Worm (Caenorhabditis elegans) whole organism, young adult: ENCODE results near the gene F37B12.1.
A peak's percentile ranks its signal among the peaks of the same experiment; 100 is the strongest.

Experiments
- B0019.2 ChIP-seq: fragments of 200-800 bp; sonication (Bioruptor generic); conservative IDR thresholded peaks from 2 replicates; pipeline ENCODE4 v1.3.6; 2022; ENCODE audit warnings: missing genetic modification reagents, missing genetic modification characterization, missing compliant biosample characterization
- B0336.3 ChIP-seq: fragments of 200-800 bp; sonication (Bioruptor generic); IDR thresholded peaks from 2 replicates; pipeline ENCODE4 v1.3.6; 2022; ENCODE audit warnings: missing genetic modification characterization, missing compliant biosample characterization
- F23B12.7 ChIP-seq: sonication (generic microtip); optimal IDR thresholded peaks from 2 replicates; lab custom pipeline; 2017; ENCODE audit warnings: missing genetic modification characterization, mild to moderate bottlenecking, missing compliant biosample characterization, antibody characterized with exemption, moderate library complexity; ENCODE audit not compliant: insufficient read depth
- F39B2.1 ChIP-seq: fragments of 200-800 bp; sonication (Bioruptor generic); IDR thresholded peaks from 2 replicates; pipeline ENCODE4 v1.3.6; 2022; ENCODE audit warnings: missing genetic modification reagents, missing genetic modification characterization, missing compliant biosample characterization
- F55B11.4 ChIP-seq: sonication (generic microtip); optimal IDR thresholded peaks from 2 replicates; lab custom pipeline; 2016; ENCODE audit warnings: missing compliant biosample characterization, missing genetic modification characterization, borderline replicate concordance; ENCODE audit not compliant: insufficient read depth
- F57A8.1 ChIP-seq: fragments of 200-800 bp; sonication (Bioruptor generic); optimal IDR thresholded peaks from 2 replicates; lab custom pipeline; 2018; ENCODE audit warnings: mild to moderate bottlenecking, missing genetic modification characterization, moderate library complexity, missing compliant biosample characterization
- K11D2.4 ChIP-seq: fragments of 200-800 bp; sonication (Bioruptor generic); IDR thresholded peaks from 2 replicates; pipeline ENCODE4 v1.3.6; 2022; ENCODE audit warnings: missing genetic modification reagents, missing genetic modification characterization, missing compliant biosample characterization
- T07F8.4 ChIP-seq: sonication (generic microtip); optimal IDR thresholded peaks from 2 replicates; lab custom pipeline; 2016; ENCODE audit warnings: mild to moderate bottlenecking, missing genetic modification characterization, moderate library complexity, missing compliant biosample characterization
- Y53G8AR.9 ChIP-seq: fragments of 200-800 bp; sonication (Bioruptor generic); conservative IDR thresholded peaks from 2 replicates; pipeline ENCODE4 v1.3.6; 2022; ENCODE audit warnings: missing genetic modification reagents, missing genetic modification characterization, missing compliant biosample characterization
- aptf-2 ChIP-seq: fragments of 200-800 bp; sonication (Bioruptor generic); conservative IDR thresholded peaks from 2 replicates; pipeline ENCODE4 v1.3.6; 2022; ENCODE audit warnings: missing genetic modification reagents, missing genetic modification characterization, missing compliant biosample characterization
- attf-3 ChIP-seq: fragments of 200-800 bp; sonication (Bioruptor generic); conservative IDR thresholded peaks from 2 replicates; pipeline ENCODE4 v1.3.6; 2022; ENCODE audit warnings: missing genetic modification reagents, missing genetic modification characterization, missing compliant biosample characterization
- bed-2 ChIP-seq: fragments of 200-800 bp; sonication (Bioruptor generic); IDR thresholded peaks from 2 replicates; pipeline ENCODE4 v1.3.6; 2022; ENCODE audit warnings: missing genetic modification reagents, missing genetic modification characterization, missing compliant biosample characterization
- chd-7 ChIP-seq: sonication (generic microtip); optimal IDR thresholded peaks from 2 replicates; lab custom pipeline; 2016; ENCODE audit warnings: mild to moderate bottlenecking, missing genetic modification characterization, moderate library complexity, missing compliant biosample characterization
- egl-44 ChIP-seq: fragments of 200-800 bp; sonication (Bioruptor generic); IDR thresholded peaks from 2 replicates; pipeline ENCODE4 v1.3.6; 2022; ENCODE audit warnings: missing genetic modification reagents, missing genetic modification characterization, missing compliant biosample characterization
- gei-17 ChIP-seq: fragments of 200-800 bp; sonication (Bioruptor generic); optimal IDR thresholded peaks from 2 replicates; lab custom pipeline; 2018; ENCODE audit warnings: mild to moderate bottlenecking, missing genetic modification characterization, missing compliant biosample characterization
- hmg-1.2 ChIP-seq: fragments of 200-800 bp; sonication (Bioruptor generic); IDR thresholded peaks from 2 replicates; pipeline ENCODE4 v1.3.6; 2022; ENCODE audit warnings: missing genetic modification reagents, missing genetic modification characterization, missing compliant biosample characterization
- let-526 ChIP-seq: fragments of 200-800 bp; sonication (Bioruptor generic); IDR thresholded peaks from 2 replicates; pipeline ENCODE4 v1.3.6; 2022; ENCODE audit warnings: missing genetic modification reagents, missing genetic modification characterization, missing compliant biosample characterization
- let-607 ChIP-seq, 2 experiments: fragments of 200-800 bp in 1 of 2; sonication (Bioruptor generic) in 1 of 2; sonication (generic microtip) in 1 of 2; optimal IDR thresholded peaks; 2 replicates each; lab custom pipeline; 2016 to 2018; ENCODE audit warnings: mild to moderate bottlenecking in 2 of 2, missing compliant biosample characterization in 2 of 2, missing genetic modification characterization in 2 of 2, moderate library complexity in 2 of 2, missing genotype in 1 of 2
- lin-26 ChIP-seq: fragments of 200-800 bp; sonication (Bioruptor generic); IDR thresholded peaks from 2 replicates; pipeline ENCODE4 v1.3.6; 2022; ENCODE audit warnings: missing genetic modification reagents, missing genetic modification characterization, missing compliant biosample characterization
- lsl-1 ChIP-seq: fragments of 200-800 bp; sonication (Bioruptor generic); optimal IDR thresholded peaks from 2 replicates; lab custom pipeline; 2018; ENCODE audit warnings: mild to moderate bottlenecking, missing genetic modification characterization, moderate library complexity, missing compliant biosample characterization
- lsy-27 ChIP-seq: sonication (generic microtip); optimal IDR thresholded peaks from 2 replicates; lab custom pipeline; 2017; ENCODE audit warnings: missing genetic modification characterization, mild to moderate bottlenecking, missing compliant biosample characterization, antibody characterized with exemption, missing genotype, borderline replicate concordance; ENCODE audit not compliant: insufficient read depth
- madf-3 ChIP-seq: fragments of 200-800 bp; sonication (Bioruptor generic); IDR thresholded peaks from 2 replicates; pipeline ENCODE4 v1.3.6; 2022; ENCODE audit warnings: missing genetic modification reagents, missing genetic modification characterization, missing compliant biosample characterization
- madf-8 ChIP-seq: fragments of 200-800 bp; sonication (Bioruptor generic); conservative IDR thresholded peaks from 2 replicates; pipeline ENCODE4 v1.3.6; 2022; ENCODE audit warnings: missing genetic modification reagents, missing genetic modification characterization, missing compliant biosample characterization
- mcd-1 ChIP-seq: fragments of 200-800 bp; sonication (Bioruptor generic); IDR thresholded peaks from 2 replicates; pipeline ENCODE4 v1.3.6; 2022; ENCODE audit warnings: missing genetic modification reagents, missing genetic modification characterization, missing compliant biosample characterization
- mes-4 ChIP-seq: sonication (generic microtip); optimal IDR thresholded peaks from 2 replicates; lab custom pipeline; 2016; ENCODE audit warnings: missing genotype, missing genetic modification characterization, missing compliant biosample characterization
- nhr-90 ChIP-seq: sonication (generic microtip); optimal IDR thresholded peaks from 2 replicates; lab custom pipeline; 2016; ENCODE audit warnings: missing genotype, mild to moderate bottlenecking, missing genetic modification characterization, missing compliant biosample characterization
- pbrm-1 ChIP-seq: fragments of 200-800 bp; sonication (Bioruptor generic); IDR thresholded peaks from 2 replicates; pipeline ENCODE4 v1.3.6; 2022; ENCODE audit warnings: missing genetic modification reagents, missing genetic modification characterization, missing compliant biosample characterization
- pha-4 ChIP-seq: fragments of 150-350 bp; sonication (generic microtip); optimal IDR thresholded peaks from 2 replicates; lab custom pipeline; 2014; ENCODE audit warnings: missing biosample characterization, missing genetic modification reagents, missing genetic modification characterization
- sea-2 ChIP-seq: fragments of 200-800 bp; sonication (Bioruptor generic); IDR thresholded peaks from 2 replicates; pipeline ENCODE4 v1.3.6; 2022; ENCODE audit warnings: missing genetic modification characterization, missing compliant biosample characterization
- snpc-1.1 ChIP-seq: sonication (generic microtip); optimal IDR thresholded peaks from 2 replicates; lab custom pipeline; 2017; ENCODE audit warnings: missing genetic modification characterization, mild to moderate bottlenecking, missing compliant biosample characterization, antibody characterized with exemption, moderate library complexity, missing genotype, missing genetic modification reagents; ENCODE audit not compliant: insufficient read depth
- tbp1 ChIP-seq: fragments of 200-800 bp; sonication (Bioruptor generic); optimal IDR thresholded peaks from 2 replicates; lab custom pipeline; 2018; ENCODE audit warnings: mild to moderate bottlenecking, missing genetic modification characterization, missing compliant biosample characterization
- zfh-2 ChIP-seq: fragments of 200-800 bp; sonication (Bioruptor generic); conservative IDR thresholded peaks from 2 replicates; pipeline ENCODE4 v1.3.6; 2022; ENCODE audit warnings: missing genetic modification reagents, missing genetic modification characterization, missing compliant biosample characterization
- ztf-22 ChIP-seq: fragments of 200-800 bp; sonication (Bioruptor generic); optimal IDR thresholded peaks from 2 replicates; lab custom pipeline; 2018; ENCODE audit warnings: mild to moderate bottlenecking, missing genetic modification characterization, moderate library complexity, missing compliant biosample characterization
- ztf-25 ChIP-seq: fragments of 200-800 bp; sonication (Bioruptor generic); IDR thresholded peaks from 2 replicates; pipeline ENCODE4 v1.3.6; 2022; ENCODE audit warnings: missing genetic modification reagents, missing genetic modification characterization, missing compliant biosample characterization

The F37B12.1 gene

ce11 chrII:9072769-9073168 lies 43.7 kb upstream of the F37B12.1 start (continued):
- no peak for TF ChIP-seq madf-8 (GFP tag; lab: Robert Waterston, UW)

- TF ChIP-seq F39B2.1 (GFP tag; lab: Robert Waterston, UW) (no peak), hmg-1.2 (GFP tag; lab: Robert Waterston, UW) (no peak), lsl-1 (GFP tag; lab: Kevin White, UChicago) (no peak)
These were observed 41.7 kb upstream of the F37B12.1 start, which contains the start of gene T24B8.4 for ce11 chrII:9070740-9071139. Gene T24B8.4 (minus strand): TSS chrII:9070840.

- TF ChIP-seq zfh-2 (GFP tag; lab: Robert Waterston, UW) (peak; percentile 75), F55B11.4 (tag; lab: Kevin White, UChicago) (no peak), ztf-22 (GFP tag; lab: Kevin White, UChicago) (no peak), tbp1 (GFP tag; lab: Kevin White, UChicago) (no peak), pbrm-1 (GFP tag; lab: Robert Waterston, UW) (no peak), madf-3 (GFP tag; lab: Robert Waterston, UW) (0 out of 2 replicates have a peak, but pooled peaks have one; percentile 19), T07F8.4 (no peak), F57A8.1 (GFP tag; lab: Kevin White, UChicago) (no peak), nhr-90 (tag; lab: Kevin White, UChicago) (no peak), K11D2.4 (GFP tag; lab: Robert Waterston, UW) (no peak), F39B2.1 (GFP tag; lab: Robert Waterston, UW) (no peak), snpc-1.1 (tag; lab: Kevin White, UChicago) (no peak), mcd-1 (GFP tag; lab: Robert Waterston, UW) (0 out of 2 replicates have a peak, but pooled peaks have one; percentile 23), let-526 (GFP tag; lab: Robert Waterston, UW) (no peak), lsy-27 (tag; lab: Kevin White, UChicago) (no peak), B0336.3 (GFP tag; lab: Robert Waterston, UW) (no peak)
These were observed 40.8 kb upstream of the F37B12.1 start for ce11 chrII:9069836-9070235.

- no peak for TF ChIP-seq sea-2 (GFP tag; lab: Robert Waterston, UW)
- no peak for TF ChIP-seq ztf-25
- TF ChIP-seq nhr-90 (tag; lab: Kevin White, UChicago): no peak
- TF ChIP-seq Y53G8AR.9: no peak
- TF ChIP-seq B0019.2 (GFP tag; lab: Robert Waterston, UW): no peak
- no peak for TF ChIP-seq F55B11.4 (tag; lab: Kevin White, UChicago)
- no peak for TF ChIP-seq lin-26 (GFP tag; lab: Robert Waterston, UW)
- no peak for TF ChIP-seq aptf-2
- TF ChIP-seq bed-2 (GFP tag; lab: Robert Waterston, UW): no peak
- no peak for TF ChIP-seq gei-17 (GFP tag; lab: Kevin White, UChicago)
- TF ChIP-seq chd-7 (tag; lab: Kevin White, UChicago): no peak
- TF ChIP-seq pha-4 (tag; lab: Kevin White, UChicago): no peak
- TF ChIP-seq attf-3 (GFP tag; lab: Robert Waterston, UW): no peak
- no peak for TF ChIP-seq egl-44 (GFP tag; lab: Robert Waterston, UW)
These were observed 35.4 kb upstream of the F37B12.1 start for ce11 chrII:9064437-9064836.

ce11 chrII:9063350-9063749 lies 34.3 kb upstream of the F37B12.1 start:
- TF ChIP-seq let-607 (tag; optimal IDR thresholded peaks at IDR 0.05; lab: Kevin White, UChicago) (no peak), Y53G8AR.9 (0 out of 2 replicates have a peak, but pooled peaks have one; percentile 56), mes-4 (tag; lab: Kevin White, UChicago) (no peak), F23B12.7 (tag; lab: Kevin White, UChicago) (no peak)
